Worm (Caenorhabditis elegans) whole organism, young adult: ENCODE data around the gene R08C7.11.

Source experiments
- B0019.2 ChIP-seq: fragments of 200-800 bp; sonication (Bioruptor generic); conservative IDR thresholded peaks from 2 replicates; pipeline ENCODE4 v1.3.6; 2022; ENCODE audit warnings: missing genetic modification reagents, missing genetic modification characterization, missing compliant biosample characterization
- B0035.1 ChIP-seq: sonication (generic microtip); optimal IDR thresholded peaks from 2 replicates; lab custom pipeline; 2016; ENCODE audit warnings: missing genetic modification characterization, mild to moderate bottlenecking, missing compliant biosample characterization, missing genotype, missing genetic modification reagents
- C17E4.6 ChIP-seq: fragments of 200-800 bp; sonication (Bioruptor generic); IDR thresholded peaks from 2 replicates; pipeline ENCODE4 v1.3.6; 2022; ENCODE audit warnings: missing genetic modification reagents, missing genetic modification characterization, missing compliant biosample characterization
- T26A5.8 ChIP-seq: sonication (generic microtip); optimal IDR thresholded peaks from 2 replicates; lab custom pipeline; 2016; ENCODE audit warnings: missing genetic modification characterization, missing compliant biosample characterization
- attf-3 ChIP-seq: fragments of 200-800 bp; sonication (Bioruptor generic); conservative IDR thresholded peaks from 2 replicates; pipeline ENCODE4 v1.3.6; 2022; ENCODE audit warnings: missing genetic modification reagents, missing genetic modification characterization, missing compliant biosample characterization
- attf-5 ChIP-seq: fragments of 200-800 bp; sonication (Bioruptor generic); optimal IDR thresholded peaks from 2 replicates; lab custom pipeline; 2018; ENCODE audit warnings: mild to moderate bottlenecking, missing genetic modification characterization, missing compliant biosample characterization
- cebp-1 ChIP-seq, 2 experiments: fragments of 200-800 bp in 1 of 2; sonication (Bioruptor generic) in 1 of 2; sonication (generic microtip) in 1 of 2; IDR thresholded peaks in 1 of 2; optimal IDR thresholded peaks in 1 of 2; 2 replicates each; pipeline versions ENCODE4 v1.3.6 to Lab custom; 2017 to 2022; ENCODE audit warnings: missing compliant biosample characterization in 2 of 2, missing genetic modification characterization in 2 of 2, mild to moderate bottlenecking in 1 of 2, missing genetic modification reagents in 1 of 2, moderate library complexity in 1 of 2
- cebp-2 ChIP-seq: fragments of 200-800 bp; sonication (Bioruptor generic); IDR thresholded peaks from 2 replicates; pipeline ENCODE4 v1.3.6; 2022; ENCODE audit warnings: missing genetic modification characterization, missing compliant biosample characterization
- ceh-40 ChIP-seq: fragments of 200-800 bp; sonication (Bioruptor generic); IDR thresholded peaks from 2 replicates; pipeline ENCODE4 v1.3.6; 2022; ENCODE audit warnings: missing genetic modification characterization, missing compliant biosample characterization
- ceh-79 ChIP-seq: sonication (generic microtip); optimal IDR thresholded peaks from 2 replicates; lab custom pipeline; 2017; ENCODE audit warnings: mild to moderate bottlenecking, missing genetic modification characterization, missing compliant biosample characterization
- ceh-91 ChIP-seq: fragments of 200-800 bp; sonication (Bioruptor generic); IDR thresholded peaks from 2 replicates; pipeline ENCODE4 v1.3.6; 2022; ENCODE audit warnings: missing genetic modification reagents, missing genetic modification characterization, missing compliant biosample characterization
- efl-1 ChIP-seq: fragments of 150-350 bp; optimal IDR thresholded peaks from 2 replicates; lab custom pipeline; 2014; ENCODE audit warnings: missing biosample characterization, missing genetic modification reagents, missing genetic modification characterization
- egrh-3 ChIP-seq: fragments of 200-800 bp; sonication (Bioruptor generic); IDR thresholded peaks from 2 replicates; pipeline ENCODE4 v1.3.6; 2022; ENCODE audit warnings: missing genetic modification reagents, missing genetic modification characterization, missing compliant biosample characterization
- fkh-3 ChIP-seq: sonication (generic microtip); optimal IDR thresholded peaks from 2 replicates; lab custom pipeline; 2016; ENCODE audit warnings: mild to moderate bottlenecking, missing genetic modification characterization, missing compliant biosample characterization
- him-1 ChIP-seq: sonication (generic microtip); optimal IDR thresholded peaks from 2 replicates; lab custom pipeline; 2016; ENCODE audit warnings: missing genotype, missing genetic modification reagents, missing genetic modification characterization, missing compliant biosample characterization
- lag-1 ChIP-seq: fragments of 200-800 bp; sonication (Bioruptor generic); IDR thresholded peaks from 2 replicates; pipeline ENCODE4 v1.3.6; 2022; ENCODE audit warnings: missing genetic modification reagents, missing genetic modification characterization, missing compliant biosample characterization
- lin-40 ChIP-seq: sonication (generic microtip); optimal IDR thresholded peaks from 2 replicates; lab custom pipeline; 2016; ENCODE audit warnings: missing genetic modification characterization, mild to moderate bottlenecking, missing compliant biosample characterization, missing genotype, missing genetic modification reagents
- lir-1 ChIP-seq: fragments of 200-800 bp; sonication (Bioruptor generic); conservative IDR thresholded peaks from 2 replicates; pipeline ENCODE4 v1.3.6; 2022; ENCODE audit warnings: missing genetic modification reagents, missing genetic modification characterization, missing compliant biosample characterization
- madf-10 ChIP-seq: sonication (generic microtip); optimal IDR thresholded peaks from 2 replicates; lab custom pipeline; 2016; ENCODE audit warnings: mild to moderate bottlenecking, missing genetic modification characterization, missing compliant biosample characterization
- madf-8 ChIP-seq: fragments of 200-800 bp; sonication (Bioruptor generic); conservative IDR thresholded peaks from 2 replicates; pipeline ENCODE4 v1.3.6; 2022; ENCODE audit warnings: missing genetic modification reagents, missing genetic modification characterization, missing compliant biosample characterization
- mel-28 ChIP-seq: sonication (generic microtip); optimal IDR thresholded peaks from 2 replicates; lab custom pipeline; 2016; ENCODE audit warnings: borderline replicate concordance, mild to moderate bottlenecking, missing genetic modification characterization, missing compliant biosample characterization
- mxl-1 ChIP-seq: sonication (generic microtip); optimal IDR thresholded peaks from 2 replicates; lab custom pipeline; 2016; ENCODE audit warnings: missing genetic modification characterization, missing compliant biosample characterization
- nfya-1 ChIP-seq: sonication (generic microtip); optimal IDR thresholded peaks from 2 replicates; lab custom pipeline; 2017; ENCODE audit warnings: antibody characterized with exemption, missing compliant biosample characterization, missing genetic modification characterization, borderline replicate concordance; ENCODE audit not compliant: insufficient read depth
- nfya-2 ChIP-seq: fragments of 200-800 bp; sonication (Bioruptor generic); IDR thresholded peaks from 2 replicates; pipeline ENCODE4 v1.3.6; 2022; ENCODE audit warnings: missing genetic modification reagents, missing genetic modification characterization, missing compliant biosample characterization
- nfyb-1 ChIP-seq: fragments of 200-800 bp; sonication (Bioruptor generic); IDR thresholded peaks from 2 replicates; pipeline ENCODE4 v1.3.6; 2022; ENCODE audit warnings: missing genetic modification reagents, missing genetic modification characterization, missing compliant biosample characterization
- nhr-179 ChIP-seq: sonication (generic microtip); optimal IDR thresholded peaks from 2 replicates; lab custom pipeline; 2016; ENCODE audit warnings: mild to moderate bottlenecking, missing genetic modification characterization, missing compliant biosample characterization
- pha-4 ChIP-seq: fragments of 150-350 bp; sonication (generic microtip); optimal IDR thresholded peaks from 2 replicates; lab custom pipeline; 2014; ENCODE audit warnings: missing biosample characterization, missing genetic modification reagents, missing genetic modification characterization
- rcor-1 ChIP-seq: fragments of 200-800 bp; sonication (Bioruptor generic); IDR thresholded peaks from 2 replicates; pipeline ENCODE4 v1.3.6; 2022; ENCODE audit warnings: missing genetic modification reagents, missing genetic modification characterization, missing compliant biosample characterization
- rpc-1 ChIP-seq, 2 experiments: fragments of 150-350 bp in 1 of 2; sonication (generic microtip) in 1 of 2; optimal IDR thresholded peaks; 2 replicates each; lab custom pipeline; 2014 to 2018; ENCODE audit warnings: missing biosample characterization in 1 of 2, missing genetic modification characterization in 1 of 2, missing genetic modification reagents in 1 of 2, missing genotype in 1 of 2
- zim-3 ChIP-seq: sonication (generic microtip); optimal IDR thresholded peaks from 2 replicates; lab custom pipeline; 2017; ENCODE audit warnings: mild to moderate bottlenecking, missing genetic modification characterization, moderate library complexity, missing compliant biosample characterization
- ztf-18 ChIP-seq: sonication (generic microtip); optimal IDR thresholded peaks from 2 replicates; lab custom pipeline; 2016; ENCODE audit warnings: missing genotype, mild to moderate bottlenecking, missing genetic modification characterization, missing compliant biosample characterization
- ztf-26 ChIP-seq: sonication (generic microtip); optimal IDR thresholded peaks from 2 replicates; lab custom pipeline; 2017; ENCODE audit warnings: missing genetic modification characterization, missing compliant biosample characterization

The R08C7.11 gene

DNA sequence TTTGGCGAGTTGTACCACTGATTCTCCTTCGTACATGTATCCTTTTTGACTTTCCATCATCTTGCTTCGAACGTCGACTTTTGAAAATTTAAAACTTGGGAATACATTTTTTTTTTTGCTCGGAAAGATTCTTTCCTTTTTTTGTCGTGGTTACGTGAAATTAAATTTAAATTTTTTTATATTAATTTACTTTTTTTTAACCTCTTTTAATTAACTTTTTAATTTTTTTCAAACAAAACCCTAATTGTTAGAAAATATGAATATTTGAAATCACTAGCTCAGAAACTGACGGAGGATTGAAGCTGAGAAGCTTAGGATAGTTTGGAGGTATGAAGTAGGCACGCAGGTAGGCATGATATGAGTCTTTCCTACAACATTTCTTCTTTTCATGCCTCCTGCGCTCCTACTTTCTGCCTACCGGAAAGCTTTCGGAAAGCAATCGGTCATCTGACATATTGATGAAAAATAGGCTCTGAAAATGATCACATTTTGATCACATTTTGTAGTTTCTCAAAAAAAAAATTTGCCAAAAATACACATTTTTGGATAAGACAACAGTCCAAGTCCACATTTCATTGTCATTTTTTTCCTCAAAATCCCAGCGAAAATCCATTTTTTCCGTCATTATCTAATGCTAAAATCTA, 20.2 kb downstream of the R08C7.11 start, which contains the start of the genes R08C7.8 and R08C7.4:
TSS of gene R08C7.8 (minus strand) at position 101 of the 644 bp plus-strand sequence.
TSS of gene R08C7.4 (plus strand) at position 594 of the 644 bp plus-strand sequence.
- TF ChIP-seq nfya-2 (no peak), efl-1 (no peak), madf-8 (no peak), pha-4 (tag; lab: Kevin White, UChicago) (no peak), attf-5 (GFP tag; lab: Kevin White, UChicago) (no peak), ztf-18 (no peak), ztf-26 (no peak)

- no peak for TF ChIP-seq rpc-1 (optimal IDR thresholded peaks at IDR 0.05; lab: Kevin White, UChicago)
- no peak for TF ChIP-seq rpc-1 (tag; optimal IDR thresholded peaks at IDR 0.05; lab: Kevin White, UChicago)
Observed at ce11 chrIV:4429901-4430300, 24.8 kb downstream of the R08C7.11 start, which contains the start of the genes str-185 and R08C7.5. Gene str-185, minus strand, starts transcription at chrIV:4430001. Gene R08C7.5, plus strand, starts transcription at chrIV:4430229.

DNA sequence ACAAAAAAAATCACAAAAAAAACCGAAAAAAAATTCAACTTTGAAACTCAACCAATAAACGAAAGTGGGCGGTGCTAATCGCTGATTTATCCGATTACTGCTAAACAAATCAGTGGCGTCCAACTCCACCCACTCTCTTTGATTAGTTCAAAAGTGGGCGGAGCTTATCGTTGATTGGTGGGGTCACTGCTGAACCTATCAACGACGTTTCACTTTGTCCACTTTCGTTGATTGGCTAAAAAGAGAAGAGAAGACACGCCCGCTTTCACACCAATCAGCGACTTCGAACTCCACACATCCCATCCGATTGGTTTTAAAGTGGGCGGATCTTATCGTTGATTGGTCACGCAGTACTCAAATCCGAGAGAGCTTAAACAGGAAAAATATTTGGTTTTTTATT, 30.9 kb downstream of the R08C7.11 start:
- TF ChIP-seq C17E4.6 (GFP tag; lab: Robert Waterston, UW) (no peak), nfyb-1 (GFP tag; lab: Robert Waterston, UW) (peak; percentile 48; the same call in 1 of the 2 replicates)

DNA sequence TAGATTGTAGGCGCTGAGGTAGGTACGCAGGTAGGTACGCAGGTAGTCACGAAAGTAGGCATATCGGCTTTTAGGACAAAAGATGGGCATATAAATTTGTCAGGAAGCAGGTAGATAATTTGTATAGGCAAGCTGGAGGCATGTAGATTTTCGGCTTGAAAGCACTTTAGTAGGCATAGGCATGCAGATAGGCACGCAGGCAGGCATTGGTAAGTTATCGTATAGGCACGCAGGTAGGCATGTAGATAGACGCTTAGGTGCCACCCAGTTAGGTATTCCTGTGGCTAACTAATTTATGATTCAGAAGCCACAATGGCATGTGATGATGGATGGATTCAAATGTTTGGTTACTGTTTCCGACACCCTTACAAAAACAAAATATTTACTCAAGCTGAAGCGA, 31.7 kb downstream of the R08C7.11 start:
- TF ChIP-seq attf-5 (GFP tag; lab: Kevin White, UChicago) (no peak), nfya-1 (no peak), mel-28 (tag; lab: Kevin White, UChicago) (no peak), B0019.2 (GFP tag; lab: Robert Waterston, UW) (no peak), mxl-1 (tag; lab: Kevin White, UChicago) (no peak), lir-1 (GFP tag; lab: Robert Waterston, UW) (no peak), B0035.1 (no peak), ceh-79 (no peak), egrh-3 (no peak), fkh-3 (tag; lab: Kevin White, UChicago) (no peak), ceh-91 (GFP tag; lab: Robert Waterston, UW) (no peak), T26A5.8 (tag; lab: Kevin White, UChicago) (no peak)

- TF ChIP-seq rcor-1 (GFP tag; lab: Robert Waterston, UW) = no peak
- no peak for TF ChIP-seq attf-5 (GFP tag; lab: Kevin White, UChicago)
- TF ChIP-seq nhr-179 (tag; lab: Kevin White, UChicago) = no peak
- no peak for TF ChIP-seq zim-3 (tag; lab: Kevin White, UChicago)
- TF ChIP-seq ceh-40 (GFP tag; lab: Robert Waterston, UW) = no peak
- no peak for TF ChIP-seq nfya-1
- no peak for TF ChIP-seq cebp-2 (GFP tag; lab: Robert Waterston, UW)
- TF ChIP-seq cebp-1 (GFP tag; IDR thresholded peaks at IDR 0.05; lab: Robert Waterston, UW) = no peak
- TF ChIP-seq cebp-1 (tag; optimal IDR thresholded peaks at IDR 0.05; lab: Kevin White, UChicago) = no peak
- no peak for TF ChIP-seq rpc-1 (optimal IDR thresholded peaks at IDR 0.05; lab: Kevin White, UChicago)
- no peak for TF ChIP-seq rpc-1 (tag; optimal IDR thresholded peaks at IDR 0.05; lab: Kevin White, UChicago)
- TF ChIP-seq lag-1 (GFP tag; lab: Robert Waterston, UW) = no peak
- no peak for TF ChIP-seq attf-3 (GFP tag; lab: Robert Waterston, UW)
- TF ChIP-seq lin-40 (tag; lab: Kevin White, UChicago) = no peak
- TF ChIP-seq madf-10 = no peak
- no peak for TF ChIP-seq him-1 (tag; lab: Kevin White, UChicago)
Observed at ce11 chrIV:4422029-4422428, 32.7 kb downstream of the R08C7.11 start, which contains the start of gene clec-175. Gene clec-175, plus strand, starts transcription at chrIV:4422329.
